2 fruit fly cellular contexts compared by ENCODE assay signal in genomic region chrX:16372492-16373350, dm6.
A peak's percentile ranks its signal among the peaks of the same experiment; 100 is the strongest.
TF ChIP-seq lines count a peak whose summit lies in the region.

Fur2 (plus strand) TSS chrX:16373086.

TF ChIP-seq in whole organism, embryonic, 481 proteins besides CTCF, POLR2A, EP300 and RAD21 (continued from another document):
- TF ChIP-seq unc-4 (GFP tag; IDR thresholded peaks at IDR 0.05; lab: Robert Waterston, UW; ENCODE audit: partially characterized antibody), result 0 out of 2 replicates have a peak, but pooled peaks have one; percentile 10
- TF ChIP-seq Nf-YA (GFP tag; IDR thresholded peaks at IDR 0.05; lab: Robert Waterston, UW), result no peak
- TF ChIP-seq CG32772 (GFP tag; IDR thresholded peaks at IDR 0.05; lab: Robert Waterston, UW), result no peak
- TF ChIP-seq CG13287 (GFP tag; IDR thresholded peaks at IDR 0.05; lab: Robert Waterston, UW; ENCODE audit: partially characterized antibody), result 0 out of 2 replicates have a peak, but pooled peaks have one; percentile 34
- peak; percentile 79 for TF ChIP-seq Deaf1 (tag; optimal IDR thresholded peaks at IDR 0.05; lab: Kevin White, UChicago)
- peak; percentile 49 for TF ChIP-seq nom (GFP tag; optimal IDR thresholded peaks at IDR 0.05; lab: Kevin White, UChicago)

TF ChIP-seq in whole organism, prepupa, 60 proteins besides CTCF, POLR2A, EP300 and RAD21 (continued from another document):
- peak; percentile 46 to 83 for TF ChIP-seq ss (GFP tag; optimal IDR thresholded peaks at IDR 0.05; lab: Kevin White, UChicago)
- TF ChIP-seq Met (GFP tag; optimal IDR thresholded peaks at IDR 0.05; lab: Kevin White, UChicago), result no peak
- TF ChIP-seq CG8632 (GFP tag; optimal IDR thresholded peaks at IDR 0.05; lab: Kevin White, UChicago), result no peak
- TF ChIP-seq CG15336 (GFP tag; IDR thresholded peaks at IDR 0.05; lab: Robert Waterston, UW), result peak; percentile 37; the same call in 1 of the 2 replicates
- TF ChIP-seq Sox15 (GFP tag; optimal IDR thresholded peaks at IDR 0.05; lab: Kevin White, UChicago), result no peak
- TF ChIP-seq Eip78C (GFP tag; lab: Kevin White, UChicago), result no peak
- TF ChIP-seq cyc (GFP tag; optimal IDR thresholded peaks at IDR 0.05; lab: Kevin White, UChicago), result no peak
- no peak for TF ChIP-seq salr (GFP tag; optimal IDR thresholded peaks at IDR 0.05; lab: Kevin White, UChicago)
- no peak for TF ChIP-seq OdsH (GFP tag; optimal IDR thresholded peaks at IDR 0.05; lab: Kevin White, UChicago)
- TF ChIP-seq CG10669 (GFP tag; optimal IDR thresholded peaks at IDR 0.05; lab: Kevin White, UChicago), result no peak
TF ChIP-seq in whole organism, prepupa: peak in this region for 6.
